Fruit fly (Drosophila melanogaster) whole organism, embryonic: Measurements from ENCODE around the gene CG15742.
A peak's percentile ranks its signal among the peaks of the same experiment; 100 is the strongest.

ENCODE experiments used
- Atf6 ChIP-seq: fragments of 200-800 bp; sonication (Bioruptor generic); IDR thresholded peaks from 2 replicates; pipeline ENCODE4 v1.3.6; 2022; ENCODE audit warnings: missing biosample characterization, missing genetic modification characterization
- BtbVII ChIP-seq: fragments of 200-800 bp; sonication (Bioruptor generic); optimal IDR thresholded peaks from 3 replicates; lab custom pipeline; 2017; ENCODE audit warnings: missing biosample characterization, mild to moderate bottlenecking, missing genetic modification characterization
- CG10209 ChIP-seq: fragments of 200-800 bp; sonication (Bioruptor generic); optimal IDR thresholded peaks from 3 replicates; lab custom pipeline; 2017; ENCODE audit warnings: missing biosample characterization, mild to moderate bottlenecking, missing genetic modification characterization, missing genetic modification reagents
- CG10654 ChIP-seq: fragments of 200-800 bp; sonication (Bioruptor generic); optimal IDR thresholded peaks from 2 replicates; lab custom pipeline; 2016; ENCODE audit warnings: missing biosample characterization, missing genetic modification characterization
- CG11398 ChIP-seq: fragments of 200-800 bp; sonication (Bioruptor generic); optimal IDR thresholded peaks from 2 replicates; lab custom pipeline; 2016; ENCODE audit warnings: missing biosample characterization, missing genetic modification characterization
- CG11456 ChIP-seq: fragments of 200-800 bp; sonication (Bioruptor generic); IDR thresholded peaks from 3 replicates; pipeline ENCODE4 v1.3.6; 2022; ENCODE audit warnings: missing biosample characterization, missing genetic modification characterization
- CG13296 ChIP-seq: fragments of 200-800 bp; sonication (Bioruptor generic); optimal IDR thresholded peaks from 3 replicates; lab custom pipeline; 2018; ENCODE audit warnings: missing biosample characterization, mild to moderate bottlenecking, missing genetic modification characterization
- CG14710 ChIP-seq: fragments of 200-800 bp; sonication (Bioruptor generic); optimal IDR thresholded peaks from 3 replicates; lab custom pipeline; 2019; ENCODE audit warnings: missing biosample characterization, mild to moderate bottlenecking, missing genetic modification characterization, moderate library complexity
- CG14860 ChIP-seq: fragments of 200-800 bp; sonication (Bioruptor generic); IDR thresholded peaks from 3 replicates; pipeline ENCODE4 v1.3.6; 2022; ENCODE audit warnings: missing biosample characterization, missing genetic modification characterization; ENCODE audit not compliant: partially characterized antibody
- CG17328 ChIP-seq: fragments of 200-800 bp; sonication (Bioruptor generic); IDR thresholded peaks from 2 replicates; pipeline ENCODE4 v1.3.6; 2022; ENCODE audit warnings: missing biosample characterization, missing genetic modification characterization
- CG17385 ChIP-seq: fragments of 200-800 bp; sonication (Bioruptor generic); optimal IDR thresholded peaks from 3 replicates; lab custom pipeline; 2018; ENCODE audit warnings: missing biosample characterization, mild to moderate bottlenecking, missing genetic modification characterization
- CG17568 ChIP-seq: fragments of 200-800 bp; sonication (Bioruptor generic); optimal IDR thresholded peaks from 2 replicates; lab custom pipeline; 2018; ENCODE audit warnings: missing biosample characterization, mild to moderate bottlenecking, missing genetic modification characterization, moderate library complexity
- CG2199 ChIP-seq: fragments of 200-800 bp; sonication (Bioruptor generic); IDR thresholded peaks from 3 replicates; pipeline ENCODE4 v1.3.6; 2022; ENCODE audit warnings: missing biosample characterization, missing genetic modification characterization
- CG2678 ChIP-seq: fragments of 200-800 bp; sonication (Bioruptor generic); optimal IDR thresholded peaks from 3 replicates; lab custom pipeline; 2019; ENCODE audit warnings: missing biosample characterization, mild to moderate bottlenecking, missing genetic modification characterization, moderate library complexity
- CG2875 ChIP-seq: fragments of 200-800 bp; sonication (Bioruptor generic); optimal IDR thresholded peaks from 2 replicates; lab custom pipeline; 2017; ENCODE audit warnings: missing biosample characterization, mild to moderate bottlenecking, missing genetic modification characterization, missing genetic modification reagents
- CG30020 ChIP-seq: fragments of 200-800 bp; optimal IDR thresholded peaks from 2 replicates; lab custom pipeline; 2019; ENCODE audit warnings: missing biosample characterization, mild to moderate bottlenecking, missing genetic modification characterization, moderate library complexity
- CG42726 ChIP-seq: fragments of 200-800 bp; sonication (Bioruptor generic); IDR thresholded peaks from 2 replicates; pipeline ENCODE4 v1.3.6; 2022; ENCODE audit warnings: missing biosample characterization, missing genetic modification characterization; ENCODE audit not compliant: partially characterized antibody
- CG4617 ChIP-seq: fragments of 200-800 bp; sonication (Bioruptor generic); optimal IDR thresholded peaks from 3 replicates; lab custom pipeline; 2016; ENCODE audit warnings: missing biosample characterization, missing genetic modification characterization, borderline replicate concordance
- CG4820 ChIP-seq: fragments of 200-800 bp; sonication (Bioruptor generic); optimal IDR thresholded peaks from 3 replicates; lab custom pipeline; 2016; ENCODE audit warnings: missing biosample characterization, missing genetic modification characterization
- CG6254 ChIP-seq: fragments of 200-800 bp; sonication (Bioruptor generic); optimal IDR thresholded peaks from 3 replicates; lab custom pipeline; 2017; ENCODE audit warnings: mild to moderate bottlenecking, missing biosample characterization, missing genetic modification reagents, missing genetic modification characterization
- CG6791 ChIP-seq: fragments of 200-800 bp; sonication (Bioruptor generic); IDR thresholded peaks from 3 replicates; pipeline ENCODE4 v1.3.6; 2022; ENCODE audit warnings: missing biosample characterization, missing genetic modification characterization; ENCODE audit not compliant: partially characterized antibody
- CG6854 ChIP-seq: fragments of 200-800 bp; sonication (Bioruptor generic); optimal IDR thresholded peaks from 3 replicates; lab custom pipeline; 2017; ENCODE audit warnings: missing biosample characterization, mild to moderate bottlenecking, missing genetic modification characterization
- CG7963 ChIP-seq: fragments of 200-800 bp; sonication (Bioruptor generic); IDR thresholded peaks from 3 replicates; pipeline ENCODE4 v1.3.6; 2022; ENCODE audit warnings: missing biosample characterization, missing genetic modification characterization; ENCODE audit not compliant: partially characterized antibody
- CG8290 ChIP-seq, 3 experiments: fragments of 200-800 bp; sonication (Bioruptor generic); optimal IDR thresholded peaks; 2 replicates each; lab custom pipeline; 2016 to 2019; ENCODE audit warnings: missing biosample characterization in 3 of 3, missing genetic modification characterization in 3 of 3, mild to moderate bottlenecking in 2 of 3, moderate library complexity in 1 of 3
- Doc3 ChIP-seq: fragments of 200-800 bp; sonication (Bioruptor generic); IDR thresholded peaks from 3 replicates; pipeline ENCODE4 v1.3.6; 2022; ENCODE audit warnings: missing biosample characterization, missing genetic modification characterization; ENCODE audit not compliant: partially characterized antibody
- HmgZ ChIP-seq: fragments of 200-800 bp; sonication (Bioruptor generic); optimal IDR thresholded peaks from 2 replicates; lab custom pipeline; 2018; ENCODE audit warnings: missing biosample characterization, mild to moderate bottlenecking, missing genetic modification characterization
- Hmr ChIP-seq: fragments of 200-800 bp; sonication (Bioruptor generic); optimal IDR thresholded peaks from 3 replicates; lab custom pipeline; 2017; ENCODE audit warnings: mild to moderate bottlenecking, missing biosample characterization, missing genetic modification reagents, missing genetic modification characterization
- NC2α ChIP-seq: fragments of 200-800 bp; sonication (Bioruptor generic); optimal IDR thresholded peaks from 2 replicates; lab custom pipeline; 2016; ENCODE audit warnings: missing biosample characterization, missing genetic modification characterization
- NfI ChIP-seq: fragments of 200-800 bp; sonication (Bioruptor generic); optimal IDR thresholded peaks from 3 replicates; lab custom pipeline; 2018; ENCODE audit warnings: missing biosample characterization, mild to moderate bottlenecking, missing genetic modification characterization, moderate library complexity
- Opbp ChIP-seq: fragments of 200-800 bp; sonication (Bioruptor generic); IDR thresholded peaks from 3 replicates; pipeline ENCODE4 v1.3.6; 2022; ENCODE audit warnings: missing biosample characterization, missing genetic modification characterization; ENCODE audit not compliant: partially characterized antibody
- Rx ChIP-seq: fragments of 200-800 bp; sonication (Bioruptor generic); IDR thresholded peaks from 2 replicates; pipeline ENCODE4 v1.3.6; 2022; ENCODE audit warnings: missing biosample characterization, missing genetic modification characterization
- Sin3A ChIP-seq: fragments of >200 bp; optimal IDR thresholded peaks from 2 replicates; lab custom pipeline; 2018
- Sox102F ChIP-seq: fragments of 200-800 bp; sonication (Bioruptor generic); optimal IDR thresholded peaks from 2 replicates; lab custom pipeline; 2018; ENCODE audit warnings: missing biosample characterization, mild to moderate bottlenecking, missing genetic modification characterization, moderate library complexity
- ac ChIP-seq: fragments of 200-800 bp; sonication (Bioruptor generic); optimal IDR thresholded peaks from 3 replicates; lab custom pipeline; 2017; ENCODE audit warnings: missing biosample characterization, mild to moderate bottlenecking, missing genetic modification characterization
- ap ChIP-seq: fragments of 200-800 bp; sonication (Bioruptor generic); IDR thresholded peaks from 2 replicates; pipeline ENCODE4 v1.3.6; 2022; ENCODE audit warnings: missing biosample characterization, missing genetic modification characterization
- chif ChIP-seq, 2 experiments: fragments of 200-800 bp; sonication (Bioruptor generic); optimal IDR thresholded peaks; 3 replicates each; lab custom pipeline; 2016; ENCODE audit warnings: missing biosample characterization in 2 of 2, missing genetic modification characterization in 2 of 2
- chn ChIP-seq: fragments of 200-800 bp; sonication (Bioruptor generic); optimal IDR thresholded peaks from 2 replicates; lab custom pipeline; 2016; ENCODE audit warnings: missing biosample characterization, missing genetic modification characterization
- corto ChIP-seq: fragments of 200-800 bp; sonication (Bioruptor generic); optimal IDR thresholded peaks from 2 replicates; lab custom pipeline; 2016; ENCODE audit warnings: missing biosample characterization, mild to moderate bottlenecking, missing genetic modification characterization, moderate library complexity
- croc ChIP-seq: fragments of 200-800 bp; sonication (Bioruptor generic); conservative IDR thresholded peaks from 3 replicates; pipeline ENCODE4 v1.3.6; 2022; ENCODE audit warnings: missing biosample characterization, missing genetic modification characterization
- crol ChIP-seq: fragments of 200-800 bp; sonication (Bioruptor generic); IDR thresholded peaks from 2 replicates; pipeline ENCODE4 v1.3.6; 2022; ENCODE audit warnings: missing biosample characterization, missing genetic modification characterization
- danr ChIP-seq: fragments of 200-800 bp; sonication (Bioruptor generic); IDR thresholded peaks from 2 replicates; pipeline ENCODE4 v1.3.6; 2022; ENCODE audit warnings: missing biosample characterization, missing genetic modification characterization
- gsb-n ChIP-seq: fragments of 200-800 bp; sonication (Bioruptor generic); optimal IDR thresholded peaks from 3 replicates; lab custom pipeline; 2018; ENCODE audit warnings: missing biosample characterization, mild to moderate bottlenecking, missing genetic modification characterization
- hbn ChIP-seq: fragments of 200-800 bp; sonication (Bioruptor generic); IDR thresholded peaks from 2 replicates; pipeline ENCODE4 v1.3.6; 2022; ENCODE audit warnings: missing biosample characterization, missing genetic modification characterization; ENCODE audit not compliant: partially characterized antibody
- maf-S ChIP-seq: fragments of 200-800 bp; sonication (Bioruptor generic); optimal IDR thresholded peaks from 2 replicates; lab custom pipeline; 2016; ENCODE audit warnings: missing biosample characterization, missing genetic modification characterization
- pb ChIP-seq: fragments of 200-800 bp; sonication (Bioruptor generic); optimal IDR thresholded peaks from 3 replicates; lab custom pipeline; 2016; ENCODE audit warnings: missing biosample characterization, missing genetic modification characterization
- pho ChIP-seq: fragments of 200-800 bp; sonication (Bioruptor generic); optimal IDR thresholded peaks from 2 replicates; lab custom pipeline; 2016; ENCODE audit warnings: missing biosample characterization, missing genetic modification characterization
- schlank ChIP-seq: fragments of 200-800 bp; sonication (Bioruptor generic); optimal IDR thresholded peaks from 2 replicates; lab custom pipeline; 2018; ENCODE audit warnings: missing biosample characterization, mild to moderate bottlenecking, missing genetic modification characterization
- seq ChIP-seq: fragments of 200-800 bp; sonication (Bioruptor generic); IDR thresholded peaks from 2 replicates; pipeline ENCODE4 v1.3.6; 2022; ENCODE audit warnings: missing biosample characterization, missing genetic modification characterization
- sug ChIP-seq: fragments of 200-800 bp; optimal IDR thresholded peaks from 2 replicates; lab custom pipeline; 2019; ENCODE audit warnings: missing biosample characterization, mild to moderate bottlenecking, missing genetic modification characterization, moderate library complexity
- wdn ChIP-seq: fragments of 200-800 bp; sonication (Bioruptor generic); IDR thresholded peaks from 2 replicates; pipeline ENCODE4 v1.3.6; 2022; ENCODE audit warnings: missing biosample characterization, missing genetic modification characterization

CG15742 gene

dm6 chrX:13258757-13259067 lies 417 bp upstream of the CG15742 start, which contains the start of gene comt (continued):
- peak; percentile 42; the same call in 1 of the 2 replicates for TF ChIP-seq CG17328
- no peak for TF ChIP-seq Rx (GFP tag; lab: Robert Waterston, UW)
- no peak for TF ChIP-seq Sin3A (lab: Kevin White, UChicago)
- TF ChIP-seq crol (GFP tag; lab: Robert Waterston, UW) = no peak
- no peak for TF ChIP-seq chif (GFP tag; optimal IDR thresholded peaks at IDR 0.05; lab: Kevin White, UChicago)
- no peak for TF ChIP-seq CG42726
- TF ChIP-seq CG14710 (tag; lab: Kevin White, UChicago) = peak; percentile 76
- TF ChIP-seq sug (tag; lab: Kevin White, UChicago) = peak; percentile 34
- peak; percentile 14; the same call in 1 of the 2 replicates for TF ChIP-seq Atf6
- no peak for TF ChIP-seq CG6854 (GFP tag; lab: Kevin White, UChicago)
- TF ChIP-seq Sox102F = no peak
- no peak for TF ChIP-seq CG8290 (GFP tag; optimal IDR thresholded peaks at IDR 0.05; lab: Kevin White, UChicago)
- TF ChIP-seq CG8290 (tag; optimal IDR thresholded peaks at IDR 0.05; lab: Kevin White, UChicago) = no peak
- no peak for TF ChIP-seq CG11398 (GFP tag; lab: Kevin White, UChicago)
- no peak for TF ChIP-seq Opbp (GFP tag; lab: Robert Waterston, UW)
- 0 out of 2 replicates have a peak, but pooled peaks have one; percentile 14 for TF ChIP-seq wdn (GFP tag; lab: Robert Waterston, UW)
- TF ChIP-seq CG11456 = 0 out of 3 replicates have a peak, but pooled peaks have one; percentile 50
- no peak for TF ChIP-seq pho (GFP tag; lab: Kevin White, UChicago)
- no peak for TF ChIP-seq CG6791 (GFP tag; lab: Robert Waterston, UW)
- no peak for TF ChIP-seq NC2α (GFP tag; lab: Kevin White, UChicago)
- no peak for TF ChIP-seq CG14860 (GFP tag; lab: Robert Waterston, UW)
- no peak for TF ChIP-seq gsb-n (tag; lab: Kevin White, UChicago)
- no peak for TF ChIP-seq pb (GFP tag; lab: Kevin White, UChicago)
- TF ChIP-seq CG13296 (GFP tag; lab: Kevin White, UChicago) = peak; percentile 75
- no peak for TF ChIP-seq CG7963 (GFP tag; lab: Robert Waterston, UW)
- no peak for TF ChIP-seq CG2678
- peak; percentile 17 for TF ChIP-seq CG4820
- TF ChIP-seq CG2875 (GFP tag; lab: Kevin White, UChicago) = peak; percentile 26
- peak; percentile 31 for TF ChIP-seq CG30020 (tag; lab: Kevin White, UChicago)
- TF ChIP-seq CG17568 (GFP tag; lab: Kevin White, UChicago) = no peak
- no peak for TF ChIP-seq CG4617
- TF ChIP-seq ac (GFP tag; lab: Kevin White, UChicago) = no peak
- no peak for TF ChIP-seq NfI (GFP tag; lab: Kevin White, UChicago)
- no peak for TF ChIP-seq hbn (GFP tag; lab: Robert Waterston, UW)
- no peak for TF ChIP-seq Doc3
- no peak for TF ChIP-seq corto
- TF ChIP-seq maf-S = no peak
- TF ChIP-seq CG2199 (GFP tag; lab: Robert Waterston, UW) = no peak
- TF ChIP-seq CG6254 (GFP tag; lab: Kevin White, UChicago) = peak; percentile 63
- TF ChIP-seq danr (GFP tag; lab: Robert Waterston, UW) = no peak
- TF ChIP-seq seq (GFP tag; lab: Robert Waterston, UW) = 0 out of 2 replicates have a peak, but pooled peaks have one; percentile 17
- no peak for TF ChIP-seq HmgZ (tag; lab: Kevin White, UChicago)
- peak; percentile 53; the same call in 1 of the 2 replicates for TF ChIP-seq ap (GFP tag; lab: Robert Waterston, UW)
- TF ChIP-seq CG17385 (GFP tag; lab: Kevin White, UChicago) = peak; percentile 32
- TF ChIP-seq CG10654 (GFP tag; lab: Kevin White, UChicago) = peak; percentile 40
- TF ChIP-seq chn = no peak
- TF ChIP-seq BtbVII (GFP tag; lab: Kevin White, UChicago) = peak; percentile 56
- TF ChIP-seq croc (GFP tag; lab: Robert Waterston, UW) = no peak
- no peak for TF ChIP-seq schlank (tag; lab: Kevin White, UChicago)
- peak; percentile 58 for TF ChIP-seq CG10209
- no peak for TF ChIP-seq Hmr (GFP tag; lab: Kevin White, UChicago)
